Fruit fly (Drosophila melanogaster): ENCODE data around the gene mab-21.

Gene mab-21

dm6 chrX:6024638-6025037 lies 11.7 kb upstream of the mab-21 start (continued):
- TF ChIP-seq ash1 (GFP tag; optimal IDR thresholded peaks at IDR 0.05) (no peak), Dbx (GFP tag; IDR thresholded peaks at IDR 0.05) (no peak), NfI (GFP tag; optimal IDR thresholded peaks at IDR 0.05) (peak; percentile 1), CG2712 (tag; optimal IDR thresholded peaks at IDR 0.05) (peak; percentile 74), CG6689 (GFP tag; IDR thresholded peaks at IDR 0.05) (peak; percentile 55), Poxn (GFP tag; IDR thresholded peaks at IDR 0.05) (no peak), Chrac-16 (GFP tag; optimal IDR thresholded peaks at IDR 0.05) (peak; percentile 62), ato (GFP tag; IDR thresholded peaks at IDR 0.05; ENCODE audit: partially characterized antibody) (no peak), crp (GFP tag; optimal IDR thresholded peaks at IDR 0.05) (no peak), gem (tag; optimal IDR thresholded peaks at IDR 0.05) (peak; percentile 76), ems (GFP tag; optimal IDR thresholded peaks at IDR 0.05) (peak; percentile 10), CG11085 (GFP tag; IDR thresholded peaks at IDR 0.05) (no peak), tio (GFP tag; optimal IDR thresholded peaks at IDR 0.05) (peak; percentile 37), Rfx (GFP tag; IDR thresholded peaks at IDR 0.05) (no peak), dati (GFP tag; IDR thresholded peaks at IDR 0.05) (no peak), otp (GFP tag; IDR thresholded peaks at IDR 0.05) (0 out of 3 replicates have a peak, but pooled peaks have one; percentile 39), tap (tag; optimal IDR thresholded peaks at IDR 0.05) (peak; percentile 16), Hmr (GFP tag; optimal IDR thresholded peaks at IDR 0.05) (no peak), CG6272 (GFP tag; IDR thresholded peaks at IDR 0.05) (no peak), CG13296 (GFP tag; optimal IDR thresholded peaks at IDR 0.05) (no peak), zen (tag; optimal IDR thresholded peaks at IDR 0.05) (no peak), gfzf (GFP tag; optimal IDR thresholded peaks at IDR 0.05) (no peak), CHES-1-like (GFP tag; optimal IDR thresholded peaks at IDR 0.05) (peak; percentile 16), CG30403 (GFP tag; optimal IDR thresholded peaks at IDR 0.05) (peak; percentile 57), CG7987 (GFP tag; optimal IDR thresholded peaks at IDR 0.05) (no peak), Rx (GFP tag; IDR thresholded peaks at IDR 0.05) (peak; percentile 40), dmrt99B (tag; optimal IDR thresholded peaks at IDR 0.05) (peak; percentile 37), CG8944 (GFP tag; optimal IDR thresholded peaks at IDR 0.05) (peak; percentile 19), rib (GFP tag; IDR thresholded peaks at IDR 0.05) (no peak), lov (optimal IDR thresholded peaks at IDR 0.05) (no peak), lov (GFP tag; IDR thresholded peaks at IDR 0.05) (peak; percentile 68; the same call in 2 of the 3 replicates), z (GFP tag; IDR thresholded peaks at IDR 0.05) (0 out of 3 replicates have a peak, but pooled peaks have one; percentile 10), CG17359 (tag; optimal IDR thresholded peaks at IDR 0.05) (peak; percentile 19), Nf-YC (tag; optimal IDR thresholded peaks at IDR 0.05) (no peak), sima (GFP tag; optimal IDR thresholded peaks at IDR 0.05) (no peak), CG6765 (GFP tag; optimal IDR thresholded peaks at IDR 0.05) (no peak), Blimp-1 (GFP tag; optimal IDR thresholded peaks at IDR 0.05) (peak; percentile 26), CG14667 (GFP tag; IDR thresholded peaks at IDR 0.05) (peak; percentile 43), Mes4 (GFP tag; optimal IDR thresholded peaks at IDR 0.05) (peak; percentile 46), CG4617 (GFP tag; optimal IDR thresholded peaks at IDR 0.05; ENCODE audit: borderline replicate concordance) (peak; percentile 23), Neu2 (GFP tag; optimal IDR thresholded peaks at IDR 0.05; ENCODE audit: borderline replicate concordance) (no peak), tgo (GFP tag; IDR thresholded peaks at IDR 0.05) (peak; percentile 42; the same call in 1 of the 3 replicates), CG11560 (tag; IDR thresholded peaks at IDR 0.05) (no peak), bowl (GFP tag; IDR thresholded peaks at IDR 0.05) (no peak), CG15073 (GFP tag; optimal IDR thresholded peaks at IDR 0.05) (no peak), CG12391 (tag; optimal IDR thresholded peaks at IDR 0.05) (peak; percentile 62), Scr (GFP tag; IDR thresholded peaks at IDR 0.05; ENCODE audit: partially characterized antibody) (no peak), CG14014 (GFP tag; IDR thresholded peaks at IDR 0.05) (no peak), CG31388 (GFP tag; optimal IDR thresholded peaks at IDR 0.05) (no peak), exex (tag; optimal IDR thresholded peaks at IDR 0.05) (no peak), ewg (GFP tag; optimal IDR thresholded peaks at IDR 0.05) (peak; percentile 36)
